Worm (Caenorhabditis elegans) whole organism, L4/young adult: ENCODE results near the gene srd-8.

Source experiments
- W03F9.2 ChIP-seq: fragments of 150-350 bp; optimal IDR thresholded peaks from 2 replicates; lab custom pipeline; 2014; ENCODE audit warnings: missing biosample characterization, missing genetic modification characterization
- dao-5 ChIP-seq: sonication (generic microtip); optimal IDR thresholded peaks from 2 replicates; lab custom pipeline; 2016; ENCODE audit warnings: missing genotype, missing genetic modification characterization, moderate library complexity, missing compliant biosample characterization
- him-1 ChIP-seq: sonication (generic microtip); optimal IDR thresholded peaks from 2 replicates; lab custom pipeline; 2016; ENCODE audit warnings: missing genotype, missing genetic modification reagents, missing genetic modification characterization, missing compliant biosample characterization

DNA sequence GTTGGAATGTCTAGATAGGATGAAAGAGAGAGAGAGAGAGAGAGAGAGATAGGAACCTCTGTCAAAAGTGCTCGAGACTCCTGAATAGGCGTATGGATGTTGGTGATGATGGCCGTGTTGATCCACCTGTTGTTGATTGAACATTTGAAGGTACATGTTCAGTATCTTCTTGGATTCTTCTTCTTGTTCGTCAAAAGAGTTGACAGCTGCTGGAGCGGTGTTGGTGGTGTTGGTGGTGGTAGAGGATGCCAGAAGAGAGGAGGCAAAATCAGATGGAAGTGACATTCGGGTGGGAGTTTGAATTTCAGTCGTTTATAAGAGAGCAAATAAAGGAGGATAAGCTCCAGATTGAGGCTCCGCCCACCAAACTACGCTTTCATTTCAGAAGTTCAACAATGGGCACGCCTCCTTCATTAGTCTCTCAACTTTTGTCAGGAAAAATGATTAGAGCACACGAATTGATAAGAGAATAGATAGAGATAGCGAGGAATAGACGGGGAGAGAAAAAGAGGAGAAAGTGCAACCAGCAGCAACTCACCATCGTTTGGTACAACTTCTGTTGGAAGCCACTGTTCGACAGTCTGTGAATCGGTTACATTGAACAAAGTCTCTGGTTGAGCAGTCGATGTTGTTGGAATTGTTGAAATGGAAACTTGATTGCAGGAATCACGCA, 7.5 kb upstream of the srd-8 start:
- no peak for TF ChIP-seq him-1 (tag; lab: Kevin White, UChicago)
- no peak for TF ChIP-seq W03F9.2 (tag; lab: Kevin White, UChicago)
- TF ChIP-seq dao-5 (tag; lab: Kevin White, UChicago) = no peak
